Worm (Caenorhabditis elegans) whole organism, L1 larva: ENCODE measurements around the gene C37C3.2.

Experiments
- C16A3.4 ChIP-seq: fragments of 150-350 bp; optimal IDR thresholded peaks from 2 replicates; lab custom pipeline; 2014; ENCODE audit warnings: missing biosample characterization, missing genetic modification characterization
- Y116A8C.19 ChIP-seq: sonication (generic microtip); optimal IDR thresholded peaks from 2 replicates; lab custom pipeline; 2016; ENCODE audit warnings: missing compliant biosample characterization, missing genetic modification characterization, borderline replicate concordance
- aha-1 ChIP-seq: fragments of 150-350 bp; optimal IDR thresholded peaks from 2 replicates; lab custom pipeline; 2014; ENCODE audit warnings: missing biosample characterization, missing genetic modification characterization
- alr-1 ChIP-seq: fragments of 200-800 bp; sonication (Bioruptor generic); optimal IDR thresholded peaks from 2 replicates; lab custom pipeline; 2018; ENCODE audit warnings: borderline replicate concordance, mild to moderate bottlenecking, missing genetic modification characterization, missing compliant biosample characterization
- aly-2 ChIP-seq: fragments of 150-350 bp; optimal IDR thresholded peaks from 2 replicates; lab custom pipeline; 2014; ENCODE audit warnings: missing biosample characterization, missing genetic modification characterization
- ama-1 ChIP-seq: fragments of 150-350 bp; optimal IDR thresholded peaks from 2 replicates; lab custom pipeline; 2014
- ceh-8 ChIP-seq: fragments of 200-800 bp; sonication (Bioruptor generic); optimal IDR thresholded peaks from 2 replicates; lab custom pipeline; 2018; ENCODE audit warnings: mild to moderate bottlenecking, missing genetic modification characterization, moderate library complexity, missing compliant biosample characterization
- ceh-82 ChIP-seq, 3 experiments: fragments of 150-350 bp in 1 of 3; sonication (generic microtip) in 2 of 3; optimal IDR thresholded peaks; 2 replicates each; lab custom pipeline; 2014 to 2017; ENCODE audit warnings: missing biosample characterization in 3 of 3, missing genetic modification characterization in 3 of 3
- ceh-88 ChIP-seq: fragments of 200-800 bp; sonication (Bioruptor generic); IDR thresholded peaks from 2 replicates; pipeline ENCODE4 v1.3.6; 2022; ENCODE audit warnings: missing genetic modification characterization, missing compliant biosample characterization
- ceh-90 ChIP-seq: sonication (generic microtip); optimal IDR thresholded peaks from 2 replicates; lab custom pipeline; 2016; ENCODE audit warnings: missing genetic modification characterization, missing compliant biosample characterization
- dpl-1 ChIP-seq, 3 experiments: fragments of 150-350 bp in 2 of 3; sonication (generic microtip) in 1 of 3; optimal IDR thresholded peaks; 2 replicates each; lab custom pipeline; 2014 to 2017; ENCODE audit warnings: missing biosample characterization in 3 of 3, missing genetic modification characterization in 3 of 3, missing genetic modification reagents in 3 of 3
- dsc-1 ChIP-seq: sonication (generic microtip); optimal IDR thresholded peaks from 2 replicates; lab custom pipeline; 2016; ENCODE audit warnings: mild to moderate bottlenecking, missing genetic modification characterization, missing compliant biosample characterization
- efl-1 ChIP-seq, 4 experiments: fragments of 150-350 bp; optimal IDR thresholded peaks in 3 of 4; peaks in 1 of 4; 1 replicate in 1 of 4; 2 replicates in 3 of 4; lab custom pipeline; 2014; ENCODE audit warnings: missing biosample characterization in 2 of 4, missing genetic modification characterization in 2 of 4, missing genetic modification reagents in 2 of 4
- efl-3 ChIP-seq: fragments of 200-800 bp; sonication (Bioruptor generic); optimal IDR thresholded peaks from 2 replicates; lab custom pipeline; 2018; ENCODE audit warnings: mild to moderate bottlenecking, missing genetic modification characterization, missing compliant biosample characterization
- egl-13 ChIP-seq: sonication (generic microtip); optimal IDR thresholded peaks from 2 replicates; lab custom pipeline; 2016; ENCODE audit warnings: missing genotype, missing genetic modification reagents, missing genetic modification characterization, missing compliant biosample characterization
- elt-3 ChIP-seq, 6 experiments: fragments of 150-350 bp in 1 of 6; sonication (generic microtip); optimal IDR thresholded peaks; 2 replicates each; lab custom pipeline; 2017 to 2018; ENCODE audit warnings: missing biosample characterization in 6 of 6, missing genetic modification characterization in 6 of 6, inconsistent platforms in 1 of 6
- fkh-10 ChIP-seq: sonication (generic microtip); optimal IDR thresholded peaks from 2 replicates; lab custom pipeline; 2017; ENCODE audit warnings: missing biosample characterization, missing genetic modification reagents, missing genetic modification characterization
- fkh-8 ChIP-seq: sonication (generic microtip); optimal IDR thresholded peaks from 2 replicates; lab custom pipeline; 2016; ENCODE audit warnings: mild to moderate bottlenecking, missing genetic modification characterization, missing compliant biosample characterization
- fos-1 ChIP-seq: fragments of 150-350 bp; optimal IDR thresholded peaks from 2 replicates; lab custom pipeline; 2014; ENCODE audit warnings: missing biosample characterization, missing genetic modification characterization
- grh-1 ChIP-seq: fragments of 200-800 bp; sonication (Bioruptor generic); IDR thresholded peaks from 2 replicates; pipeline ENCODE4 v1.3.6; 2022; ENCODE audit warnings: missing genetic modification reagents, missing genetic modification characterization, missing compliant biosample characterization
- hlh-4 ChIP-seq: sonication (generic microtip); optimal IDR thresholded peaks from 2 replicates; lab custom pipeline; 2016; ENCODE audit warnings: mild to moderate bottlenecking, missing genetic modification characterization, missing compliant biosample characterization
- hpl-2 ChIP-seq: fragments of 150-350 bp; optimal IDR thresholded peaks from 2 replicates; lab custom pipeline; 2014; ENCODE audit warnings: missing biosample characterization, missing genetic modification reagents, missing genetic modification characterization
- irx-1 ChIP-seq: sonication (generic microtip); optimal IDR thresholded peaks from 2 replicates; lab custom pipeline; 2016; ENCODE audit warnings: missing genetic modification characterization, missing compliant biosample characterization
- isw-1 ChIP-seq: fragments of 200-800 bp; sonication (Bioruptor generic); IDR thresholded peaks from 2 replicates; pipeline ENCODE4 v1.3.6; 2022; ENCODE audit warnings: missing genetic modification characterization, missing compliant biosample characterization
- lin-13 ChIP-seq: fragments of 150-350 bp; optimal IDR thresholded peaks from 2 replicates; lab custom pipeline; 2014; ENCODE audit warnings: missing biosample characterization, missing genetic modification reagents, missing genetic modification characterization
- lin-14 ChIP-seq: fragments of 200-800 bp; sonication (Bioruptor generic); optimal IDR thresholded peaks from 2 replicates; lab custom pipeline; 2018; ENCODE audit warnings: mild to moderate bottlenecking, missing genetic modification characterization, moderate library complexity, missing compliant biosample characterization
- lin-15B ChIP-seq: fragments of 150-350 bp; sonication (generic microtip); optimal IDR thresholded peaks from 3 replicates; lab custom pipeline; 2014; ENCODE audit warnings: missing biosample characterization, missing genetic modification characterization
- lin-35 ChIP-seq, 2 experiments: fragments of 150-350 bp; optimal IDR thresholded peaks; 2 replicates each; lab custom pipeline; 2014; ENCODE audit warnings: missing biosample characterization in 2 of 2, missing genetic modification characterization in 2 of 2, missing genetic modification reagents in 2 of 2
- mab-9 ChIP-seq: fragments of 200-800 bp; sonication (Bioruptor generic); IDR thresholded peaks from 2 replicates; pipeline ENCODE4 v1.3.6; 2022; ENCODE audit warnings: missing genetic modification reagents, missing genetic modification characterization, missing compliant biosample characterization
- mdl-1 ChIP-seq, 2 experiments: fragments of 150-350 bp; optimal IDR thresholded peaks; 2 replicates each; lab custom pipeline; 2014 to 2017; ENCODE audit warnings: missing biosample characterization in 2 of 2, missing genetic modification characterization in 2 of 2, inconsistent platforms in 1 of 2
- nhr-19 ChIP-seq: fragments of 200-800 bp; sonication (Bioruptor generic); conservative IDR thresholded peaks from 2 replicates; pipeline ENCODE4 v1.3.6; 2022; ENCODE audit warnings: missing genetic modification characterization, missing compliant biosample characterization
- nhr-28 ChIP-seq: fragments of 150-350 bp; optimal IDR thresholded peaks from 2 replicates; lab custom pipeline; 2014; ENCODE audit warnings: missing biosample characterization, missing genetic modification characterization
- nhr-47 ChIP-seq: sonication (generic microtip); optimal IDR thresholded peaks from 2 replicates; lab custom pipeline; 2016; ENCODE audit warnings: mild to moderate bottlenecking, missing genetic modification characterization, moderate library complexity, missing compliant biosample characterization
- nhr-71 ChIP-seq: sonication (generic microtip); optimal IDR thresholded peaks from 2 replicates; lab custom pipeline; 2016; ENCODE audit warnings: mild to moderate bottlenecking, missing genetic modification characterization, moderate library complexity, missing compliant biosample characterization
- nhr-84 ChIP-seq: sonication (generic microtip); optimal IDR thresholded peaks from 2 replicates; lab custom pipeline; 2017; ENCODE audit warnings: missing biosample characterization, missing genetic modification characterization
- nhr-85 ChIP-seq: sonication (generic microtip); peaks from one replicate; lab custom pipeline; 2016; ENCODE audit warnings: missing genetic modification characterization, inconsistent platforms, missing compliant biosample characterization
- nhr-90 ChIP-seq: sonication (generic microtip); optimal IDR thresholded peaks from 2 replicates; lab custom pipeline; 2016; ENCODE audit warnings: mild to moderate bottlenecking, missing genetic modification characterization, missing compliant biosample characterization; ENCODE audit not compliant: poor library complexity
- pag-3 ChIP-seq: sonication (generic microtip); optimal IDR thresholded peaks from 2 replicates; lab custom pipeline; 2017; ENCODE audit warnings: missing genetic modification characterization, mild to moderate bottlenecking, missing compliant biosample characterization, antibody characterized with exemption, borderline replicate concordance; ENCODE audit not compliant: insufficient read depth
- pax-3 ChIP-seq: fragments of 200-800 bp; sonication (Bioruptor generic); optimal IDR thresholded peaks from 2 replicates; lab custom pipeline; 2018; ENCODE audit warnings: mild to moderate bottlenecking, missing genetic modification characterization, moderate library complexity, missing compliant biosample characterization
- pqm-1 ChIP-seq: sonication (generic microtip); optimal IDR thresholded peaks from 3 replicates; lab custom pipeline; 2017; ENCODE audit warnings: missing biosample characterization, missing genetic modification characterization
- snpc-4 ChIP-seq: fragments of 150-350 bp; optimal IDR thresholded peaks from 2 replicates; lab custom pipeline; 2014; ENCODE audit warnings: missing biosample characterization, missing genetic modification characterization
- snu-23 ChIP-seq: sonication (generic microtip); optimal IDR thresholded peaks from 2 replicates; lab custom pipeline; 2016; ENCODE audit warnings: missing genetic modification characterization, missing compliant biosample characterization
- sox-4 ChIP-seq: sonication (generic microtip); optimal IDR thresholded peaks from 2 replicates; lab custom pipeline; 2016; ENCODE audit warnings: missing genetic modification characterization, missing compliant biosample characterization
- sup-37 ChIP-seq: fragments of 200-800 bp; sonication (Bioruptor generic); optimal IDR thresholded peaks from 2 replicates; lab custom pipeline; 2018; ENCODE audit warnings: mild to moderate bottlenecking, missing genetic modification characterization, missing compliant biosample characterization
- unc-30 ChIP-seq: sonication (generic microtip); optimal IDR thresholded peaks from 2 replicates; lab custom pipeline; 2017; ENCODE audit warnings: missing biosample characterization, missing genetic modification characterization
- vab-15 ChIP-seq: sonication (generic microtip); optimal IDR thresholded peaks from 2 replicates; lab custom pipeline; 2017; ENCODE audit warnings: missing genotype, mild to moderate bottlenecking, missing genetic modification characterization, missing compliant biosample characterization
- xbp-1 ChIP-seq: sonication (generic microtip); optimal IDR thresholded peaks from 2 replicates; lab custom pipeline; 2016; ENCODE audit warnings: missing genetic modification characterization, missing compliant biosample characterization
- zip-4 ChIP-seq: fragments of 200-800 bp; sonication (Bioruptor generic); optimal IDR thresholded peaks from 2 replicates; lab custom pipeline; 2018; ENCODE audit warnings: mild to moderate bottlenecking, missing genetic modification characterization, moderate library complexity, missing compliant biosample characterization
- ztf-4 ChIP-seq: fragments of 150-350 bp; optimal IDR thresholded peaks from 2 replicates; lab custom pipeline; 2014; ENCODE audit warnings: missing biosample characterization, missing genetic modification characterization

Gene C37C3.2

ce11 chrV:7893812-7894381, 38.2 kb downstream of the C37C3.2 start, which contains the start of gene F40A3.6 (continued):
- no peak for TF ChIP-seq sup-37 (GFP tag; lab: Kevin White, UChicago)
- TF ChIP-seq lin-14 (GFP tag; lab: Kevin White, UChicago): peak; percentile 86
- peak; percentile 62 for TF ChIP-seq snu-23
- TF ChIP-seq ceh-8 (GFP tag; lab: Kevin White, UChicago): no peak
- TF ChIP-seq ceh-82 (tag; optimal IDR thresholded peaks at IDR 0.05; lab: Kevin White, UChicago): no peak
- no peak for TF ChIP-seq fkh-8 (tag; lab: Kevin White, UChicago)
- peak; percentile 56 for TF ChIP-seq nhr-19
- no peak for TF ChIP-seq mdl-1 (tag; optimal IDR thresholded peaks at IDR 0.05; lab: Kevin White, UChicago)
- peak; percentile 29 for TF ChIP-seq nhr-47 (tag; lab: Kevin White, UChicago)
- TF ChIP-seq pax-3 (tag; lab: Kevin White, UChicago): no peak
- peak; percentile 79 for TF ChIP-seq nhr-71 (tag; lab: Kevin White, UChicago)
- TF ChIP-seq aly-2 (tag; lab: Kevin White, UChicago): no peak
- no peak for TF ChIP-seq lin-13
- no peak for TF ChIP-seq efl-3 (GFP tag; lab: Kevin White, UChicago)
- no peak for TF ChIP-seq unc-30 (tag; lab: Kevin White, UChicago)
- TF ChIP-seq irx-1 (tag; lab: Kevin White, UChicago): no peak
- TF ChIP-seq sox-4 (tag; lab: Kevin White, UChicago): no peak
- TF ChIP-seq hpl-2 (GFP tag; lab: Kevin White, UChicago): no peak
- TF ChIP-seq ceh-90 (tag; lab: Kevin White, UChicago): no peak
- no peak for TF ChIP-seq aha-1
- TF ChIP-seq pqm-1: no peak
- no peak for TF ChIP-seq Y116A8C.19 (tag; lab: Kevin White, UChicago)
- peak; percentile 100 for TF ChIP-seq pag-3 (tag; lab: Kevin White, UChicago)
- no peak for TF ChIP-seq nhr-84 (tag; lab: Kevin White, UChicago)
- TF ChIP-seq ztf-4 (tag; lab: Kevin White, UChicago): peak; percentile 40
- TF ChIP-seq dsc-1: peak; percentile 54
- TF ChIP-seq ceh-88: no peak
- TF ChIP-seq lin-15B (tag; lab: Kevin White, UChicago): no peak
- TF ChIP-seq snpc-4 (tag; lab: Kevin White, UChicago): no peak
- TF ChIP-seq fos-1: no peak
- TF ChIP-seq alr-1 (tag; lab: Kevin White, UChicago): no peak
- no peak for TF ChIP-seq mab-9 (GFP tag; lab: Robert Waterston, UW)
- no peak for TF ChIP-seq ama-1
- no peak for TF ChIP-seq nhr-90
- TF ChIP-seq lin-35 (GFP tag; optimal IDR thresholded peaks at IDR 0.05; lab: Kevin White, UChicago): no peak
- no peak for TF ChIP-seq vab-15 (tag; lab: Kevin White, UChicago)
- no peak for TF ChIP-seq xbp-1 (tag; lab: Kevin White, UChicago)
- TF ChIP-seq elt-3 (tag; optimal IDR thresholded peaks at IDR 0.05; lab: Kevin White, UChicago): no peak
- peak; percentile 3 to 24 for TF ChIP-seq efl-1 (optimal IDR thresholded peaks at IDR 0.05; lab: Kevin White, UChicago)
- TF ChIP-seq efl-1 (GFP tag; optimal IDR thresholded peaks at IDR 0.05 in 1 of 2; lab: Kevin White, UChicago): peak; percentile 11 to 82
- no peak for TF ChIP-seq grh-1 (GFP tag; lab: Robert Waterston, UW)
- no peak for TF ChIP-seq nhr-28
- TF ChIP-seq fkh-10 (GFP tag; lab: Kevin White, UChicago): no peak
- TF ChIP-seq egl-13: peak; percentile 64
- TF ChIP-seq isw-1 (GFP tag; lab: Robert Waterston, UW): no peak
- TF ChIP-seq zip-4: no peak
- TF ChIP-seq C16A3.4 (tag; lab: Kevin White, UChicago): no peak
- no peak for TF ChIP-seq hlh-4 (tag; lab: Kevin White, UChicago)
- no peak for TF ChIP-seq nhr-85
- TF ChIP-seq dpl-1 (GFP tag; optimal IDR thresholded peaks at IDR 0.05; lab: Kevin White, UChicago): no peak
